Fruit fly (Drosophila melanogaster): Measurements from ENCODE around the gene CG13023.

CG13023 gene

DNA sequence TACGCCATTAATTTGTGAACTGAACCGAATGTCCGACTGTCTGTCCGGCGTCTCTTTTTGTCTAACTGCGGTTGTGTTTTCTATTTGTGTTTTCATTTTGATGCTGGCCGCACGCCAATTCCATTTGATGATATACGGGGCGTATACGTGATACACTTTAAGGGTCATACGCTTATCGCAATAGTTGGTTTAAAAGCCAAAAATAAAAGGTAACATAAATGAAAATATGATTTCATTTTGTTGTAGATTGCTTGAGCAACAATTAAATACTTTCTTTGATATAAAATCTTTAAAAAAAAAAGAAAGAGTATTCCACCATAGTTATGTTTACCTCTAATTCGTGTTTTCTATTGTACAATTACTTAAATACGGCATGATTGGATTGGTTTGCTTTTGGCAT lies 42.2 kb downstream of the CG13023 start (continued):
- TF ChIP-seq CG17361 (GFP tag; IDR thresholded peaks at IDR 0.05) (no peak), oc (tag; optimal IDR thresholded peaks at IDR 0.05) (no peak), CG7987 (GFP tag; optimal IDR thresholded peaks at IDR 0.05) (no peak), dm (GFP tag; optimal IDR thresholded peaks at IDR 0.05) (no peak), CG9876 (GFP tag; optimal IDR thresholded peaks at IDR 0.05) (no peak), dan (GFP tag; IDR thresholded peaks at IDR 0.05) (no peak), bsh (GFP tag; optimal IDR thresholded peaks at IDR 0.05) (no peak), CG15011 (GFP tag; optimal IDR thresholded peaks at IDR 0.05) (no peak), CG12391 (tag; optimal IDR thresholded peaks at IDR 0.05) (peak; percentile 16), Jarid2 (GFP tag; optimal IDR thresholded peaks at IDR 0.05) (no peak), gcm (GFP tag; optimal IDR thresholded peaks at IDR 0.05) (no peak), sqz (GFP tag; optimal IDR thresholded peaks at IDR 0.05) (no peak), CG33557 (GFP tag; optimal IDR thresholded peaks at IDR 0.05) (no peak), CG11696 (GFP tag; IDR thresholded peaks at IDR 0.05) (0 out of 2 replicates have a peak, but pooled peaks have one; percentile 13), Sry-δ (GFP tag; optimal IDR thresholded peaks at IDR 0.05) (no peak), CG12942 (GFP tag; optimal IDR thresholded peaks at IDR 0.05) (no peak), slbo (GFP tag; IDR thresholded peaks at IDR 0.05) (peak; percentile 73), CG6254 (GFP tag; optimal IDR thresholded peaks at IDR 0.05) (no peak), bowl (GFP tag; IDR thresholded peaks at IDR 0.05) (no peak), ash1 (GFP tag; optimal IDR thresholded peaks at IDR 0.05) (no peak), CG4617 (GFP tag; optimal IDR thresholded peaks at IDR 0.05; ENCODE audit: borderline replicate concordance) (no peak), HLH4C (GFP tag; IDR thresholded peaks at IDR 0.05; ENCODE audit: partially characterized antibody) (no peak), tx (GFP tag; optimal IDR thresholded peaks at IDR 0.05) (no peak), Lpt (GFP tag; optimal IDR thresholded peaks at IDR 0.05) (no peak), trh (GFP tag; optimal IDR thresholded peaks at IDR 0.05) (no peak), ase (GFP tag; IDR thresholded peaks at IDR 0.05) (no peak), CG2129 (GFP tag; IDR thresholded peaks at IDR 0.05; ENCODE audit: partially characterized antibody) (no peak), al (GFP tag; IDR thresholded peaks at IDR 0.05) (peak; percentile 65; the same call in 1 of the 2 replicates), CG12744 (GFP tag; optimal IDR thresholded peaks at IDR 0.05) (no peak), sob (GFP tag; IDR thresholded peaks at IDR 0.05) (peak; percentile 45; the same call in 1 of the 2 replicates), CG8290 (GFP tag; optimal IDR thresholded peaks at IDR 0.05) (no peak), CG8290 (tag; optimal IDR thresholded peaks at IDR 0.05) (no peak), vfl (GFP tag; optimal IDR thresholded peaks at IDR 0.05) (no peak), CG15601 (tag; optimal IDR thresholded peaks at IDR 0.05) (no peak), Ada2b (GFP tag; IDR thresholded peaks at IDR 0.05) (peak; percentile 48; the same call in 1 of the 2 replicates), fd3F (GFP tag; optimal IDR thresholded peaks at IDR 0.05) (peak; percentile 24), Sox102F (GFP tag; optimal IDR thresholded peaks at IDR 0.05) (peak; percentile 10), CG11085 (GFP tag; IDR thresholded peaks at IDR 0.05) (no peak), Hmr (GFP tag; optimal IDR thresholded peaks at IDR 0.05) (peak; percentile 39), CG6791 (GFP tag; IDR thresholded peaks at IDR 0.05; ENCODE audit: partially characterized antibody) (no peak), Vsx1 (GFP tag; optimal IDR thresholded peaks at IDR 0.05) (no peak), CG12104 (GFP tag; optimal IDR thresholded peaks at IDR 0.05) (no peak), sisA (GFP tag; IDR thresholded peaks at IDR 0.05) (no peak), CG15514 (GFP tag; optimal IDR thresholded peaks at IDR 0.05) (peak; percentile 40), CG30431 (GFP tag; optimal IDR thresholded peaks at IDR 0.05) (no peak), CG14860 (GFP tag; IDR thresholded peaks at IDR 0.05; ENCODE audit: partially characterized antibody) (no peak), fd96Cb (tag; optimal IDR thresholded peaks at IDR 0.05) (no peak), scrt (GFP tag; optimal IDR thresholded peaks at IDR 0.05) (peak; percentile 13), bab2 (GFP tag; optimal IDR thresholded peaks at IDR 0.05) (no peak), Pdp1 (GFP tag; optimal IDR thresholded peaks at IDR 0.05) (peak in 1 of 2 experiments; percentile 24), CG9817 (tag; optimal IDR thresholded peaks at IDR 0.05) (peak; percentile 20)
